Worm (Caenorhabditis elegans) whole organism, mixed stage, embryonic: ENCODE results near the gene C14A4.7.

Experiments
- blmp-1 ChIP-seq: fragments of 150-350 bp; optimal IDR thresholded peaks from 2 replicates; lab custom pipeline; 2014; ENCODE audit warnings: missing biosample characterization, missing genetic modification characterization
- cnd-1 ChIP-seq: fragments of 200-800 bp; sonication (Bioruptor generic); optimal IDR thresholded peaks from 2 replicates; lab custom pipeline; 2018; ENCODE audit warnings: mild to moderate bottlenecking, missing genetic modification characterization, missing compliant biosample characterization
- drap-1 ChIP-seq: fragments of 200-800 bp; sonication (Bioruptor generic); optimal IDR thresholded peaks from 3 replicates; lab custom pipeline; 2018; ENCODE audit warnings: mild to moderate bottlenecking, missing genetic modification characterization, missing compliant biosample characterization
- elt-1 ChIP-seq: sonication (generic microtip); optimal IDR thresholded peaks from 2 replicates; lab custom pipeline; 2017; ENCODE audit warnings: missing genetic modification characterization, mild to moderate bottlenecking, missing compliant biosample characterization, antibody characterized with exemption, moderate library complexity, borderline replicate concordance; ENCODE audit not compliant: insufficient read depth
- hlh-1 ChIP-seq: fragments of 150-350 bp; optimal IDR thresholded peaks from 2 replicates; lab custom pipeline; 2014; ENCODE audit warnings: missing biosample characterization, missing genetic modification reagents, missing genetic modification characterization
- lin-13 ChIP-seq: fragments of 150-350 bp; optimal IDR thresholded peaks from 2 replicates; lab custom pipeline; 2014; ENCODE audit warnings: missing biosample characterization, missing genetic modification characterization
- mls-2 ChIP-seq: sonication (generic microtip); optimal IDR thresholded peaks from 2 replicates; lab custom pipeline; 2016; ENCODE audit warnings: mild to moderate bottlenecking, missing genetic modification characterization, moderate library complexity, missing compliant biosample characterization
- nhr-12 ChIP-seq: fragments of 150-350 bp; optimal IDR thresholded peaks from 2 replicates; lab custom pipeline; 2014; ENCODE audit warnings: missing biosample characterization, missing genetic modification characterization
- nhr-76 ChIP-seq: sonication (generic microtip); optimal IDR thresholded peaks from 2 replicates; lab custom pipeline; 2017; ENCODE audit warnings: missing biosample characterization, missing genetic modification characterization
- pha-4 ChIP-seq: fragments of 150-350 bp; optimal IDR thresholded peaks from 2 replicates; lab custom pipeline; 2018; ENCODE audit warnings: missing biosample characterization, missing genetic modification reagents, missing genetic modification characterization
- sptf-1 ChIP-seq: sonication (generic microtip); optimal IDR thresholded peaks from 2 replicates; lab custom pipeline; 2017; ENCODE audit warnings: mild to moderate bottlenecking, missing genetic modification characterization, moderate library complexity, missing compliant biosample characterization
- unc-120 ChIP-seq: sonication (generic microtip); optimal IDR thresholded peaks from 2 replicates; lab custom pipeline; 2017; ENCODE audit warnings: missing genetic modification characterization, missing compliant biosample characterization; ENCODE audit not compliant: poor library complexity, severe bottlenecking
- unc-62 ChIP-seq: fragments of 150-350 bp; optimal IDR thresholded peaks from 2 replicates; lab custom pipeline; 2014; ENCODE audit warnings: missing biosample characterization, missing genetic modification reagents, missing genetic modification characterization
- ztf-11 ChIP-seq: fragments of 150-350 bp; optimal IDR thresholded peaks from 2 replicates; lab custom pipeline; 2014; ENCODE audit warnings: missing biosample characterization, missing genetic modification characterization

DNA sequence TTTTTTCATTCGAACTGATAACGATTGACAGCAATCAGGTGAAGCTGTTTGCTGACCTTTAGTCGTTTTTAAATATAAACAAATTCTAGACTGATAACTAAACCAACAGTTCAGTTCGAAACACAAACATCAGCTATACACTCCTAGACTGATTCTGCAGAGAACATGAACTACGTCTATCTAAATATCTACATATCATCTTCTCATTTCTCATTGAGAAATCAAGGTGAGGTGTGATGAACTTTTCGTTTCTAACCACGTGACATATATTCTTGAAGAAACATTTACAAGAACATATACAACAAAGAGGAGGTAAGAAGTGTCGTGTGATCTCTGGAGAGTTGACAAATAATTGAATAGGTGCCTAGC is 39.2 kb downstream of the C14A4.7 start:
- no peak for TF ChIP-seq lin-13
- no peak for TF ChIP-seq sptf-1
- TF ChIP-seq hlh-1 = no peak
- TF ChIP-seq blmp-1 (tag; lab: Kevin White, UChicago) = no peak
- no peak for TF ChIP-seq ztf-11 (tag; lab: Kevin White, UChicago)
- no peak for TF ChIP-seq nhr-12 (tag; lab: Kevin White, UChicago)
- TF ChIP-seq cnd-1 = no peak
- TF ChIP-seq nhr-76 (tag; lab: Kevin White, UChicago) = no peak
- TF ChIP-seq unc-120 (tag; lab: Kevin White, UChicago) = no peak
- no peak for TF ChIP-seq mls-2 (tag; lab: Kevin White, UChicago)
- TF ChIP-seq elt-1 (tag; lab: Kevin White, UChicago) = no peak
- no peak for TF ChIP-seq drap-1
- no peak for TF ChIP-seq pha-4
- TF ChIP-seq unc-62 (GFP tag; lab: Kevin White, UChicago) = no peak
